Fruit fly (Drosophila melanogaster): ENCODE data around the gene CG18814.

DNA sequence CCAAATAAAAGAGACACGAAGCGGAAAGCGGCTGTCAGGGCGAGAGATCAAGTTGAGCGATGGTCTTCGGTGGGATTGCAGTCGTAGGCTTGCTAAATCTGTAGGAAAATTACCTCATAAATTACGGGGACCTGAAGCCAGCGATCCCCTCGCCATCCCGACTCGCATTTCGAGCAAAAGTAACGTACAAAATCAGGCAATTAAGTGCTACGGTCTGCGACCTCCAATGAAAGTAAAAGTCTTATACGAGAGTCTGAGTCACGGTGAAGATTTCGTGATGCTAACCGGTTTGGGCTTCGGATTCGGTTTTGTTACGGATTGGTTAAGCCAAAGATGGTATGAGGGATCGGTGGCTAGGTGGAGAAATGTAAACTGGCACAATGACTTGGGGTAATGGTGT is 29.8 kb upstream of the CG18814 start:
- no peak for TF ChIP-seq CrebA (GFP tag; optimal IDR thresholded peaks at IDR 0.05; ENCODE audit: borderline replicate concordance)
- TF ChIP-seq ey (GFP tag; optimal IDR thresholded peaks at IDR 0.05), result no peak
- TF ChIP-seq GATAd (GFP tag; optimal IDR thresholded peaks at IDR 0.05), result no peak
- no peak for TF ChIP-seq OdsH (GFP tag; optimal IDR thresholded peaks at IDR 0.05)
- no peak for TF ChIP-seq psq (GFP tag; optimal IDR thresholded peaks at IDR 0.05)
- no peak for TF ChIP-seq usp (GFP tag; optimal IDR thresholded peaks at IDR 0.05)
- no peak for TF ChIP-seq fru (GFP tag; optimal IDR thresholded peaks at IDR 0.05)
- no peak for TF ChIP-seq br (GFP tag; optimal IDR thresholded peaks at IDR 0.05)
- TF ChIP-seq HLH106 (tag; optimal IDR thresholded peaks at IDR 0.05), result no peak
- TF ChIP-seq h (GFP tag; optimal IDR thresholded peaks at IDR 0.05), result no peak
- no peak for TF ChIP-seq Dfd (GFP tag; optimal IDR thresholded peaks at IDR 0.05)
- no peak for TF ChIP-seq pan (optimal IDR thresholded peaks at IDR 0.05)
- TF ChIP-seq CG32264 (GFP tag; optimal IDR thresholded peaks at IDR 0.05), result no peak
